Fruit fly (Drosophila melanogaster): ENCODE measurements around the gene CG4619.

Gene CG4619

DNA sequence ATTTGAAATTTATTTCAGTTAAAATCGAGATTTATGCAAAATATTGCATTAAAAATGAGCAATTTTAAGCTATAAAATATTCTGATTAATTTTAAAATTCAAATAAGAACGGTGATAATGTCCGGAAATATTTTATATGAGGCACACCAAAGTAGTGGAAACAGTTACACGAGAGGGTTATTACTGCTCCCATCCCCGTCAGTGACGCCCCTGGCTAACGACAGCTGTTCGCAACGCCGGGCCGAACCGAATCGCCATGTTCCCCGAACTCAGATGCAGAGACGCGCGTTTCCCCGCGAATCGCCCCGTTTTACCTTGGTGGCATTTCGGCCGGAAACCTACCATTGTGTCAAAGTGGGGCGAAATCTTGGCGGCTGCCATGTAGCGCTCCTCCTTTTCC lies 26.9 kb upstream of the CG4619 start (continued):
- peak; percentile 81 for TF ChIP-seq row (GFP tag; IDR thresholded peaks at IDR 0.05)
- no peak for TF ChIP-seq CG1024 (GFP tag; IDR thresholded peaks at IDR 0.05)
- peak; percentile 37; the same call in 1 of the 3 replicates for TF ChIP-seq tgo (GFP tag; IDR thresholded peaks at IDR 0.05)
- peak; percentile 41 for TF ChIP-seq CG8388 (GFP tag; optimal IDR thresholded peaks at IDR 0.05)
- peak; percentile 9 for TF ChIP-seq CG13296 (GFP tag; optimal IDR thresholded peaks at IDR 0.05)
- peak; percentile 23; the same call in 1 of the 2 replicates for TF ChIP-seq sob (GFP tag; IDR thresholded peaks at IDR 0.05)
- TF ChIP-seq Rx (GFP tag; IDR thresholded peaks at IDR 0.05) = no peak
- no peak for TF ChIP-seq unpg (GFP tag; optimal IDR thresholded peaks at IDR 0.05)
- TF ChIP-seq crol (GFP tag; IDR thresholded peaks at IDR 0.05) = peak; percentile 28; the same call in 1 of the 2 replicates
- TF ChIP-seq CG30403 (GFP tag; optimal IDR thresholded peaks at IDR 0.05) = peak; percentile 9
- TF ChIP-seq bowl (GFP tag; IDR thresholded peaks at IDR 0.05) = peak; percentile 41; the same call in 1 of the 2 replicates
- TF ChIP-seq tin (GFP tag; optimal IDR thresholded peaks at IDR 0.05) = peak; percentile 39
- no peak for TF ChIP-seq CG10565 (GFP tag; optimal IDR thresholded peaks at IDR 0.05)
- peak; percentile 62; the same call in 1 of the 3 replicates for TF ChIP-seq CG34422 (GFP tag; IDR thresholded peaks at IDR 0.05)
- no peak for TF ChIP-seq CG7963 (GFP tag; IDR thresholded peaks at IDR 0.05; ENCODE audit: partially characterized antibody)
- TF ChIP-seq CG32532 (GFP tag; IDR thresholded peaks at IDR 0.05) = peak; percentile 15; the same call in 1 of the 2 replicates
- TF ChIP-seq CG3065 (GFP tag; optimal IDR thresholded peaks at IDR 0.05) = no peak
- 0 out of 2 replicates have a peak, but pooled peaks have one; percentile 31 for TF ChIP-seq ranshi (GFP tag; IDR thresholded peaks at IDR 0.05)
- peak; percentile 19 for TF ChIP-seq jumu (GFP tag; optimal IDR thresholded peaks at IDR 0.05)
- no peak for TF ChIP-seq CG6683 (GFP tag; optimal IDR thresholded peaks at IDR 0.05)
- TF ChIP-seq CG15514 (GFP tag; optimal IDR thresholded peaks at IDR 0.05) = peak; percentile 34
- TF ChIP-seq Poxn (GFP tag; IDR thresholded peaks at IDR 0.05) = no peak
- 0 out of 2 replicates have a peak, but pooled peaks have one; percentile 4 for TF ChIP-seq CG14441 (GFP tag; IDR thresholded peaks at IDR 0.05)
- TF ChIP-seq ci (GFP tag; IDR thresholded peaks at IDR 0.05) = peak; percentile 73; the same call in 2 of the 3 replicates
- no peak for TF ChIP-seq sqz (GFP tag; optimal IDR thresholded peaks at IDR 0.05)
- TF ChIP-seq Hmr (GFP tag; optimal IDR thresholded peaks at IDR 0.05) = peak; percentile 3
- 0 out of 2 replicates have a peak, but pooled peaks have one; percentile 23 for TF ChIP-seq NFAT (GFP tag; IDR thresholded peaks at IDR 0.05)
- peak; percentile 35 for TF ChIP-seq Antp (GFP tag; optimal IDR thresholded peaks at IDR 0.05)
- TF ChIP-seq sens (GFP tag) = peak; percentile 53
- peak; percentile 45; the same call in 1 of the 3 replicates for TF ChIP-seq CG11695 (GFP tag; IDR thresholded peaks at IDR 0.05)
- no peak for TF ChIP-seq CG17912 (GFP tag; optimal IDR thresholded peaks at IDR 0.05)
- TF ChIP-seq CG4820 (GFP tag; optimal IDR thresholded peaks at IDR 0.05) = no peak
- no peak for TF ChIP-seq CG8290 (GFP tag; optimal IDR thresholded peaks at IDR 0.05)
- TF ChIP-seq CG8290 (tag; optimal IDR thresholded peaks at IDR 0.05) = peak in 1 of 2 experiments; percentile 14
- TF ChIP-seq lmd (GFP tag; IDR thresholded peaks at IDR 0.05) = peak; percentile 40; the same call in 1 of the 2 replicates
- TF ChIP-seq ara (GFP tag; IDR thresholded peaks at IDR 0.05) = peak; percentile 24
- peak; percentile 26 to 36 for TF ChIP-seq dpn (GFP tag; optimal IDR thresholded peaks at IDR 0.05)
- peak; percentile 8 for TF ChIP-seq CG1603 (tag; optimal IDR thresholded peaks at IDR 0.05)
- peak; percentile 90 for TF ChIP-seq Med (GFP tag)
- TF ChIP-seq vvl (GFP tag; IDR thresholded peaks at IDR 0.05) = 0 out of 2 replicates have a peak, but pooled peaks have one; percentile 40
- no peak for TF ChIP-seq CG17361 (GFP tag; IDR thresholded peaks at IDR 0.05)
- no peak for TF ChIP-seq dan (GFP tag; IDR thresholded peaks at IDR 0.05)
- TF ChIP-seq mam (GFP tag; optimal IDR thresholded peaks at IDR 0.05) = peak; percentile 38
- TF ChIP-seq ken (GFP tag; IDR thresholded peaks at IDR 0.05) = peak; percentile 26; the same call in 1 of the 3 replicates
- TF ChIP-seq Dref (GFP tag; IDR thresholded peaks at IDR 0.05) = no peak
- peak; percentile 58; the same call in 2 of the 3 replicates for TF ChIP-seq zfh1 (GFP tag; IDR thresholded peaks at IDR 0.05)
- TF ChIP-seq Atf3 (GFP tag; optimal IDR thresholded peaks at IDR 0.05) = no peak
- no peak for TF ChIP-seq CG15479 (GFP tag; optimal IDR thresholded peaks at IDR 0.05)
- TF ChIP-seq kni (GFP tag; optimal IDR thresholded peaks at IDR 0.05) = no peak
- TF ChIP-seq sisA (GFP tag; IDR thresholded peaks at IDR 0.05) = peak; percentile 36; the same call in 1 of the 2 replicates
- TF ChIP-seq CG4617 (GFP tag; optimal IDR thresholded peaks at IDR 0.05; ENCODE audit: borderline replicate concordance) = no peak
- TF ChIP-seq Rfx (GFP tag; IDR thresholded peaks at IDR 0.05) = peak; percentile 64
